Fruit fly (Drosophila melanogaster): ENCODE results near the gene btl.

btl gene

DNA sequence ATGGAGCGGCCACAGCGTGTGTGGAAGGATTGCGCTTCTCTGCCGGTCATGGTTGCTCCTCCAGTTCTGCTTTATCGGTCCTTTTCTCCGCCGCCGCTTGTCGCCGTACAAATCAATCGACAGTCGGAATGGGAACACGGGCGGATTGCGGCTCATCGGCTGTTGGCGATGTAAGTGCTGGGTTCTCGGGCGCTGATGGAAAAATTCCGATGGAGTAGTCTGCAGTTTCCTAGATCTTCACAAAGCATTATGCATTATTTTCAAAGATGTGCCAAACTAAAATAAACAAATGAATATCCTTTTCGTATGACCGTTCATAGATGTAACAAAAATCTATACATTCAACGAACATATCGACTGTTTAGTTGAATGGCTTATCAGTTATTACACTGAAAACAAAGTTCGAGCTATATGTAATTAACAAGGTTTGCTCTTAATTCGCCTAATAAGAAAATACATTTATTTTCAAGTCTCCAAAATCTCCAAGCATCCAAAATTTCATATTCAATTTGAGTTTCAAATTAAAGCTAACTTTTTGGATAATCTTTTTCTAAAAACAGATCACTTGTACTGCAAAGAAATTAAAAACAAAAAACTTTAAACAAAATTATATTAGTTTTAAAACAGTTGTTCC, 25.8 kb upstream of the btl start, which contains the start of gene Neurl4:
Gene Neurl4 (minus strand): TSS at position 273 of the 634 bp plus-strand sequence.
- TF ChIP-seq OdsH (GFP tag; optimal IDR thresholded peaks at IDR 0.05) (peak; percentile 66), h (GFP tag; optimal IDR thresholded peaks at IDR 0.05) (no peak), Sp1 (GFP tag; optimal IDR thresholded peaks at IDR 0.05) (no peak), sage (GFP tag; optimal IDR thresholded peaks at IDR 0.05) (no peak), Jra (GFP tag; optimal IDR thresholded peaks at IDR 0.05) (no peak), usp (GFP tag; optimal IDR thresholded peaks at IDR 0.05) (no peak), foxo (GFP tag; optimal IDR thresholded peaks at IDR 0.05) (no peak), Hnf4 (GFP tag; optimal IDR thresholded peaks at IDR 0.05) (no peak), Mio (GFP tag; optimal IDR thresholded peaks at IDR 0.05) (no peak), sv (GFP tag; optimal IDR thresholded peaks at IDR 0.05) (no peak), brk (GFP tag; optimal IDR thresholded peaks at IDR 0.05) (no peak), woc (GFP tag; optimal IDR thresholded peaks at IDR 0.05) (no peak), HLH106 (tag; optimal IDR thresholded peaks at IDR 0.05) (peak; percentile 77), rgr (GFP tag; optimal IDR thresholded peaks at IDR 0.05) (no peak), Hr78 (GFP tag; optimal IDR thresholded peaks at IDR 0.05) (no peak), Myc (optimal IDR thresholded peaks at IDR 0.05) (no peak), dsf (GFP tag; optimal IDR thresholded peaks at IDR 0.05; ENCODE audit: borderline replicate concordance) (no peak), CG9705 (GFP tag; optimal IDR thresholded peaks at IDR 0.05) (peak; percentile 3), tai (GFP tag; optimal IDR thresholded peaks at IDR 0.05) (no peak), Dfd (GFP tag; optimal IDR thresholded peaks at IDR 0.05) (no peak), dl (GFP tag; optimal IDR thresholded peaks at IDR 0.05; ENCODE audit: insufficient read depth in 1 of 2, partially characterized antibody in 2 of 2) (no peak), lola (GFP tag; optimal IDR thresholded peaks at IDR 0.05) (no peak), N (GFP tag; optimal IDR thresholded peaks at IDR 0.05) (no peak), br (GFP tag; optimal IDR thresholded peaks at IDR 0.05) (no peak), Vsx2 (GFP tag; optimal IDR thresholded peaks at IDR 0.05; ENCODE audit: partially characterized antibody) (no peak), Rel (GFP tag; optimal IDR thresholded peaks at IDR 0.05) (no peak), Rel (tag; optimal IDR thresholded peaks at IDR 0.05) (peak; percentile 42), Hr83 (GFP tag; optimal IDR thresholded peaks at IDR 0.05; ENCODE audit: poor library complexity, severe bottlenecking) (no peak), GATAd (GFP tag; optimal IDR thresholded peaks at IDR 0.05) (peak; percentile 35), fru (GFP tag; optimal IDR thresholded peaks at IDR 0.05) (no peak), pan (optimal IDR thresholded peaks at IDR 0.05) (no peak), Abd-B (GFP tag; optimal IDR thresholded peaks at IDR 0.05) (no peak), dmrt93B (GFP tag; optimal IDR thresholded peaks at IDR 0.05) (no peak), CG32264 (GFP tag; optimal IDR thresholded peaks at IDR 0.05) (no peak), ey (GFP tag; optimal IDR thresholded peaks at IDR 0.05) (peak; percentile 66), psq (GFP tag; optimal IDR thresholded peaks at IDR 0.05) (peak; percentile 51), Dif (GFP tag; optimal IDR thresholded peaks at IDR 0.05; ENCODE audit: partially characterized antibody) (no peak), CrebA (GFP tag; optimal IDR thresholded peaks at IDR 0.05; ENCODE audit: borderline replicate concordance) (no peak), jim (GFP tag; optimal IDR thresholded peaks at IDR 0.05) (no peak)

DNA sequence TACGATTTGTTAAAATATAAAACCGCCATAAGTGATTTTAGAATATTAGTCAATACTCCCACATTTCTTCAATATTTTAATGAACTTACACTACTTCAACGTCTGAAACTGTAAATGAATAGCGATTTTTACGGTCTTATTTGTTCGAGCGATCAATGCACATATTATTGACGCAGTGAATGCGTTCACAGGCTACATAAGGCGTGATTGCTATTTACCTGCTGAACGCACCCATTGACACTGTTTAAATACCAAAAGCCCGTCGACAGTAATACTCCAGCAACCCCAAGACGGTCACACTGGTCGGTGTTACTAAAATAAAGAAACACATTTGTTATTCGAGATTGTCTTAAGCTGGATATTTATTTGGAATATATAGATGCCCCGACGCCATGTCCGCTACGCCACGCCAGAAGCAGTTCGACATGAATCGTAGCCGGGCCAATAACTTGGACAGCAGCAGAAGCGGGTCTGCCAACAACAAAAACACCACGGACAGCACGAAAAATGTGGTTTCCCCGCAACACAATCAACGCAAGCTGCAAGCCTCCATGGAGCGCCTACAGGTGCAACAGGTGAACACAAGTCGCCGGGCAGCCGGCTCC, 24.5 kb upstream of the btl start, which contains the start of gene CG6833:
Gene CG6833 (plus strand): TSS at position 263 of the 605 bp plus-strand sequence.
- TF ChIP-seq br (GFP tag; optimal IDR thresholded peaks at IDR 0.05): peak; percentile 50
- no peak for TF ChIP-seq dl (GFP tag; optimal IDR thresholded peaks at IDR 0.05; ENCODE audit: insufficient read depth in 1 of 2, partially characterized antibody in 2 of 2)
- TF ChIP-seq Jra (GFP tag; optimal IDR thresholded peaks at IDR 0.05): no peak
- no peak for TF ChIP-seq Dif (GFP tag; optimal IDR thresholded peaks at IDR 0.05; ENCODE audit: partially characterized antibody)
- no peak for TF ChIP-seq Hnf4 (GFP tag; optimal IDR thresholded peaks at IDR 0.05)
- peak; percentile 9 for TF ChIP-seq jim (GFP tag; optimal IDR thresholded peaks at IDR 0.05)
- no peak for TF ChIP-seq dsf (GFP tag; optimal IDR thresholded peaks at IDR 0.05; ENCODE audit: borderline replicate concordance)
- no peak for TF ChIP-seq pan (optimal IDR thresholded peaks at IDR 0.05)
- no peak for TF ChIP-seq Hr78 (GFP tag; optimal IDR thresholded peaks at IDR 0.05)
- no peak for TF ChIP-seq Dfd (GFP tag; optimal IDR thresholded peaks at IDR 0.05)
- TF ChIP-seq woc (GFP tag; optimal IDR thresholded peaks at IDR 0.05): peak; percentile 75
- TF ChIP-seq sv (GFP tag; optimal IDR thresholded peaks at IDR 0.05): peak; percentile 63
- TF ChIP-seq ey (GFP tag; optimal IDR thresholded peaks at IDR 0.05): peak; percentile 52
- peak; percentile 65 for TF ChIP-seq h (GFP tag; optimal IDR thresholded peaks at IDR 0.05)
- peak; percentile 33 for TF ChIP-seq CG9705 (GFP tag; optimal IDR thresholded peaks at IDR 0.05)
- no peak for TF ChIP-seq brk (GFP tag; optimal IDR thresholded peaks at IDR 0.05)
- TF ChIP-seq HLH106 (tag; optimal IDR thresholded peaks at IDR 0.05): peak; percentile 74
- TF ChIP-seq fru (GFP tag; optimal IDR thresholded peaks at IDR 0.05): peak; percentile 61
- TF ChIP-seq psq (GFP tag; optimal IDR thresholded peaks at IDR 0.05): peak; percentile 34
- no peak for TF ChIP-seq sage (GFP tag; optimal IDR thresholded peaks at IDR 0.05)
- peak; percentile 65 for TF ChIP-seq rgr (GFP tag; optimal IDR thresholded peaks at IDR 0.05)
- TF ChIP-seq GATAd (GFP tag; optimal IDR thresholded peaks at IDR 0.05): peak; percentile 28
- peak in 1 of 2 experiments; percentile 71 for TF ChIP-seq foxo (GFP tag; optimal IDR thresholded peaks at IDR 0.05)
- TF ChIP-seq Sp1 (GFP tag; optimal IDR thresholded peaks at IDR 0.05): peak; percentile 29
- no peak for TF ChIP-seq Rel (GFP tag; optimal IDR thresholded peaks at IDR 0.05)
- peak; percentile 99 for TF ChIP-seq Rel (tag; optimal IDR thresholded peaks at IDR 0.05)
- TF ChIP-seq OdsH (GFP tag; optimal IDR thresholded peaks at IDR 0.05): peak; percentile 22
- no peak for TF ChIP-seq CrebA (GFP tag; optimal IDR thresholded peaks at IDR 0.05; ENCODE audit: borderline replicate concordance)
- peak; percentile 79 for TF ChIP-seq Hr83 (GFP tag; optimal IDR thresholded peaks at IDR 0.05; ENCODE audit: poor library complexity, severe bottlenecking)
- TF ChIP-seq lola (GFP tag; optimal IDR thresholded peaks at IDR 0.05): no peak

Measured in whole organism, wandering third instar larva.